Worm (Caenorhabditis elegans) whole organism, L4 larva: ENCODE measurements around the gene cyp-14A1.

ENCODE experiments used
- lin-15B ChIP-seq: fragments of 150-350 bp; sonication (generic microtip); optimal IDR thresholded peaks from 3 replicates; lab custom pipeline; 2014; ENCODE audit warnings: missing biosample characterization, missing genetic modification characterization
- lin-29 ChIP-seq: fragments of 200-800 bp; sonication (Bioruptor generic); IDR thresholded peaks from 2 replicates; pipeline ENCODE4 v1.3.6; 2022; ENCODE audit warnings: missing genetic modification reagents, missing genetic modification characterization, missing compliant biosample characterization
- nhr-11 ChIP-seq: fragments of 150-350 bp; optimal IDR thresholded peaks from 2 replicates; lab custom pipeline; 2014; ENCODE audit warnings: missing biosample characterization, missing genetic modification characterization
- php-3 ChIP-seq: fragments of 200-800 bp; sonication (Bioruptor generic); IDR thresholded peaks from 2 replicates; pipeline ENCODE4 v1.3.6; 2022; ENCODE audit warnings: missing genetic modification reagents, missing genetic modification characterization, missing compliant biosample characterization
- pqm-1 ChIP-seq: sonication (generic microtip); optimal IDR thresholded peaks from 2 replicates; lab custom pipeline; 2017; ENCODE audit warnings: missing biosample characterization, missing genetic modification characterization
- spr-3 ChIP-seq: fragments of 200-800 bp; sonication (Bioruptor generic); optimal IDR thresholded peaks from 2 replicates; lab custom pipeline; 2018; ENCODE audit warnings: mild to moderate bottlenecking, missing genetic modification characterization, missing compliant biosample characterization
- unc-62 ChIP-seq, 3 experiments: fragments of 150-350 bp in 1 of 3; sonication (generic microtip); optimal IDR thresholded peaks in 2 of 3; peaks in 1 of 3; 1 replicate in 1 of 3; 2 replicates in 2 of 3; lab custom pipeline; 2014 to 2017; ENCODE audit warnings: missing biosample characterization in 3 of 3, missing genetic modification characterization in 3 of 3, missing genetic modification reagents in 3 of 3, missing genotype in 1 of 3
- zip-11 ChIP-seq: fragments of 200-800 bp; sonication (Bioruptor generic); IDR thresholded peaks from 2 replicates; pipeline ENCODE4 v1.3.6; 2022; ENCODE audit warnings: missing genetic modification characterization, missing compliant biosample characterization
- ztf-11 ChIP-seq: fragments of 150-350 bp; optimal IDR thresholded peaks from 2 replicates; lab custom pipeline; 2014; ENCODE audit warnings: missing biosample characterization, missing genetic modification characterization

DNA sequence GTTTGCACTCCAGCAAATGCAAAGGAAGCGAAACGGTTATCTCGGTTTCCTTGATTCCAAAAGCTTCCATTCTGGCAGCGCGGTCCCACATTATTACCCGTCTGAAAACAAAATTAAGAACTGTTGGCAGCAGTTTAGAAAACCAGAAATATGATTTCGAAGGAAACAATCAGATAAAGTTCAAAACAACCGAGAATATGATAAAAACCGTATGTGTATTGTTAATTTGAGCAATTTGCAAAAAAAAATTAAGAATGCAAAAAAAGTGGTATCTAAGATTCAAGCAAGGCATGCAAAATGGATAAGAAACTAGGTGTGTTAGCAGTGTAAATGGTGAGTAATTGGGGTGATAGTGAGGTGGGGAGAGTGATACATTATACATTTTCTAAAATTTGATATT is 21.6 kb upstream of the cyp-14A1 start, which contains the start of gene R04D3.4:
- TF ChIP-seq pqm-1: no peak
- no peak for TF ChIP-seq nhr-11 (tag; lab: Kevin White, UChicago)
- TF ChIP-seq lin-29 (GFP tag; lab: Robert Waterston, UW): no peak
- TF ChIP-seq lin-15B (tag; lab: Kevin White, UChicago): no peak
- TF ChIP-seq ztf-11 (tag; lab: Kevin White, UChicago): no peak
- no peak for TF ChIP-seq zip-11 (GFP tag; lab: Robert Waterston, UW)
- TF ChIP-seq spr-3: no peak
- no peak for TF ChIP-seq php-3 (GFP tag; lab: Robert Waterston, UW)
- no peak for TF ChIP-seq unc-62 (GFP tag; optimal IDR thresholded peaks at IDR 0.05 in 1 of 2; lab: Kevin White, UChicago)
- no peak for TF ChIP-seq unc-62 (tag; optimal IDR thresholded peaks at IDR 0.05; lab: Kevin White, UChicago)
